Worm (Caenorhabditis elegans): ENCODE measurements around the gene srbc-33.
A peak's percentile ranks its signal among the peaks of the same experiment; 100 is the strongest.

Gene srbc-33

ce11 chrV:3496880-3497279, 12.3 kb upstream of the srbc-33 start, which contains the start of gene C07G3.15:
Gene C07G3.15, minus strand, starts transcription at chrV:3496980.
- TF ChIP-seq ztf-11 (tag; optimal IDR thresholded peaks at IDR 0.05) (no peak), nhr-237 (tag; optimal IDR thresholded peaks at IDR 0.05) (no peak), elt-2 (tag; optimal IDR thresholded peaks at IDR 0.05) (no peak), nhr-23 (tag; optimal IDR thresholded peaks at IDR 0.05) (no peak), ZK546.5 (tag; optimal IDR thresholded peaks at IDR 0.05) (no peak), sea-2 (GFP tag; optimal IDR thresholded peaks at IDR 0.05) (no peak), nhr-25 (tag; optimal IDR thresholded peaks at IDR 0.05) (no peak), unc-39 (tag; optimal IDR thresholded peaks at IDR 0.05) (no peak), R02D3.7 (tag; optimal IDR thresholded peaks at IDR 0.05) (no peak), ama-1 (optimal IDR thresholded peaks at IDR 0.05) (no peak), nhr-76 (tag; optimal IDR thresholded peaks at IDR 0.05) (no peak), nhr-77 (tag; optimal IDR thresholded peaks at IDR 0.05) (no peak), nhr-12 (tag; optimal IDR thresholded peaks at IDR 0.05) (no peak), fkh-10 (GFP tag; optimal IDR thresholded peaks at IDR 0.05) (no peak), unc-62 (GFP tag; optimal IDR thresholded peaks at IDR 0.05) (no peak), nhr-67 (tag; optimal IDR thresholded peaks at IDR 0.05) (no peak)

- no peak for TF ChIP-seq tbx-2 (tag; optimal IDR thresholded peaks at IDR 0.05)
- TF ChIP-seq jun-1 (tag; optimal IDR thresholded peaks at IDR 0.05), result no peak
- no peak for TF ChIP-seq hmg-11 (tag; optimal IDR thresholded peaks at IDR 0.05)
- no peak for TF ChIP-seq zag-1 (tag; optimal IDR thresholded peaks at IDR 0.05)
- no peak for TF ChIP-seq lsy-12 (tag; optimal IDR thresholded peaks at IDR 0.05)
- TF ChIP-seq R02D3.7 (tag; optimal IDR thresholded peaks at IDR 0.05), result no peak
- no peak for TF ChIP-seq lin-39 (tag; optimal IDR thresholded peaks at IDR 0.05)
- TF ChIP-seq ama-1 (optimal IDR thresholded peaks at IDR 0.05), result no peak
- no peak for TF ChIP-seq nhr-43 (tag; optimal IDR thresholded peaks at IDR 0.05; ENCODE audit: poor library complexity, severe bottlenecking)
- TF ChIP-seq mml-1 (tag; optimal IDR thresholded peaks at IDR 0.05), result no peak
- no peak for TF ChIP-seq elt-1 (tag; optimal IDR thresholded peaks at IDR 0.05)
Measured at ce11 chrV:3490435-3490834, 5.8 kb upstream of the srbc-33 start, which contains the start of gene srbc-36. Gene srbc-36, minus strand, starts transcription at chrV:3490535.

DNA sequence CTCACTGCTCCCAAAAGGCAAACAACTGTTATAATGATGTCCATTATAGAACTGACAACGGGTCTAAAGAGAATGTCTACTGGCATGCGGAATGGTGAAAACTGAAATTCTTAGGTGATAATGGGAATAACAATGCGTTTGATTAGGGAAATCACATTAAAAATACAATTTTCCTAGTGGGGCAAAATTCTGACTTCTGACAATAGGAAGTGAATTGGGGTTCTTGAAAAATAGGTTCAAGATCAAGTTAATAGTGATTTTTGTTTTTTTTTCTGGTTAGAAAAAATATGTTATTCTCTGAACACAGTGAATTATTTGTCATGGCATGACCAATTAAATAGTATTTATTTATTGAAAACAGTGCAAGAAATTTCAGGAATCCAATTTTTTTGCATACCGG, 2.3 kb upstream of the srbc-33 start, which contains the start of gene srbc-32:
TSS of gene srbc-32 (minus strand) at position 101 of the 400 bp plus-strand sequence.
- TF ChIP-seq hmg-11 (tag; optimal IDR thresholded peaks at IDR 0.05), result no peak
- no peak for TF ChIP-seq nhr-25 (tag; optimal IDR thresholded peaks at IDR 0.05)
- no peak for TF ChIP-seq tbx-2 (tag; optimal IDR thresholded peaks at IDR 0.05)
- TF ChIP-seq unc-39 (tag; optimal IDR thresholded peaks at IDR 0.05), result no peak
- no peak for TF ChIP-seq ceh-9 (tag; optimal IDR thresholded peaks at IDR 0.05)
- no peak for TF ChIP-seq ama-1 (optimal IDR thresholded peaks at IDR 0.05)
- no peak for TF ChIP-seq nhr-23 (tag; optimal IDR thresholded peaks at IDR 0.05)
- no peak for TF ChIP-seq nhr-237 (tag; optimal IDR thresholded peaks at IDR 0.05)
- TF ChIP-seq ceh-28 (tag; optimal IDR thresholded peaks at IDR 0.05), result no peak
- no peak for TF ChIP-seq lsy-12 (tag; optimal IDR thresholded peaks at IDR 0.05)
- no peak for TF ChIP-seq elt-2 (tag; optimal IDR thresholded peaks at IDR 0.05)
- no peak for TF ChIP-seq sea-2 (GFP tag; optimal IDR thresholded peaks at IDR 0.05)
- TF ChIP-seq mdl-1 (tag; optimal IDR thresholded peaks at IDR 0.05), result no peak
- no peak for TF ChIP-seq nhr-77 (tag; optimal IDR thresholded peaks at IDR 0.05)
- TF ChIP-seq fkh-10 (GFP tag; optimal IDR thresholded peaks at IDR 0.05), result no peak

DNA sequence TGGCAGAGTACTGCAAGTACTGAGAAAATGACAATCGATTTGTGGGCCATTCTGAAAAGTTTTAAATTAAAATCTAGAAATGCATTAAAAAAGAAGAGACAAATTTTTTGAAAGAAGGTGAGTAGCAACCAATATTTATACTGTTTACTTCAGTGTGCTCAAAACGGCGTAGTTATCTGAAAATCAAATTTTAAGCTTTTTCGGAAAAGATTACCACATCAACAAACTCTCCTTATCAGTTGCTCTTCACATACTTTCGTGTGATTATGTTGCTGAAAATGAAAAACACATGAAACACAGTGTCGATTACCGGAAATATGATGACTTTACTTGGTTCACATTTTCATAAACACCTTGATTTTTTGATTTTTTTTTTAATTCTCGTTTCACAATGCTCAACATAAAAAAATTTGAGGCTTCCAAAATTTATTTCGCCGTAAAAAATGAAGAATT, 2.0 kb downstream of the srbc-33 start, which contains the start of gene lys-7:
TSS of gene lys-7 (minus strand) at position 51 of the 453 bp plus-strand sequence.
- TF ChIP-seq nhr-23 (tag; optimal IDR thresholded peaks at IDR 0.05) (no peak), egl-5 (tag; optimal IDR thresholded peaks at IDR 0.05) (no peak), nhr-12 (tag; optimal IDR thresholded peaks at IDR 0.05) (no peak), jun-1 (tag; optimal IDR thresholded peaks at IDR 0.05) (peak; percentile 23), ceh-82 (tag; optimal IDR thresholded peaks at IDR 0.05) (no peak), elt-2 (tag; optimal IDR thresholded peaks at IDR 0.05) (peak; percentile 67), egl-27 (tag; optimal IDR thresholded peaks at IDR 0.05) (no peak), nhr-43 (tag; optimal IDR thresholded peaks at IDR 0.05; ENCODE audit: poor library complexity, severe bottlenecking) (no peak), snpc-4 (tag; optimal IDR thresholded peaks at IDR 0.05) (no peak), mdl-1 (tag; optimal IDR thresholded peaks at IDR 0.05) (no peak), pha-4 (tag; optimal IDR thresholded peaks at IDR 0.05) (no peak), pqm-1 (tag; optimal IDR thresholded peaks at IDR 0.05) (peak; percentile 2), lin-39 (tag; optimal IDR thresholded peaks at IDR 0.05) (no peak), fkh-10 (GFP tag; optimal IDR thresholded peaks at IDR 0.05) (no peak)

DNA sequence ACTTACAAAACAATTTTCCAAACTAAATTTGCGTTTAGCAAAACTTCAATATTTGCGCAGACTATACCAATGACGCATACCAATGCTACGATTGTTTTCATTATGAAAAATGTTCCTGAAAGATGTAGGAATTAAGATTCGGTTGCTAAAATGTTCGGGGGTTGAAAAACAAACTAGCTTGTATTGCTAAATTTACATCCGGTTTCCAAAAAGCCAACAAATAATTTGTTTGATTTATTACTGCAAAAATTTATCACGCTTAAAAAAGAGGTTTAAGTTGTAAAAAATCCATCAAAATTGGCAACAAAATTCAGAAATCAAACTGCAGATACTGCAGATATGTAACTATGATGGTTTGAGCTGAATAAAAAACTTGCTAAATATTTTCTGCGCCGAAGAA, 4.3 kb downstream of the srbc-33 start, which contains the start of gene srbc-30:
TSS of gene srbc-30 (minus strand) at position 101 of the 400 bp plus-strand sequence.
- TF ChIP-seq ceh-16 (tag; optimal IDR thresholded peaks at IDR 0.05) (no peak), R02D3.7 (tag; optimal IDR thresholded peaks at IDR 0.05) (no peak), nhr-23 (tag; optimal IDR thresholded peaks at IDR 0.05) (no peak), sea-2 (GFP tag; optimal IDR thresholded peaks at IDR 0.05) (no peak), ama-1 (optimal IDR thresholded peaks at IDR 0.05) (no peak), nhr-76 (tag; optimal IDR thresholded peaks at IDR 0.05) (no peak), hmg-11 (tag; optimal IDR thresholded peaks at IDR 0.05) (no peak), ztf-11 (tag; optimal IDR thresholded peaks at IDR 0.05) (no peak), lin-15B (tag; optimal IDR thresholded peaks at IDR 0.05) (no peak), pha-4 (tag; optimal IDR thresholded peaks at IDR 0.05) (no peak), zag-1 (tag; optimal IDR thresholded peaks at IDR 0.05) (no peak), jun-1 (tag; optimal IDR thresholded peaks at IDR 0.05) (no peak), eor-1 (tag; optimal IDR thresholded peaks at IDR 0.05) (no peak), nfya-1 (tag; optimal IDR thresholded peaks at IDR 0.05; ENCODE audit: insufficient read depth) (no peak)
